Worm (Caenorhabditis elegans): ENCODE measurements around the gene C50E3.7.

ce11 chrV:7555875-7556274 lies 42.3 kb downstream of the C50E3.7 start:
- TF ChIP-seq nhr-77 (tag; optimal IDR thresholded peaks at IDR 0.05) (no peak), dve-1 (tag; optimal IDR thresholded peaks at IDR 0.05; ENCODE audit: insufficient read depth) (no peak)

All from whole organism, L4 larva.